Worm (Caenorhabditis elegans): Measurements from ENCODE around the gene C02G6.2.

DNA sequence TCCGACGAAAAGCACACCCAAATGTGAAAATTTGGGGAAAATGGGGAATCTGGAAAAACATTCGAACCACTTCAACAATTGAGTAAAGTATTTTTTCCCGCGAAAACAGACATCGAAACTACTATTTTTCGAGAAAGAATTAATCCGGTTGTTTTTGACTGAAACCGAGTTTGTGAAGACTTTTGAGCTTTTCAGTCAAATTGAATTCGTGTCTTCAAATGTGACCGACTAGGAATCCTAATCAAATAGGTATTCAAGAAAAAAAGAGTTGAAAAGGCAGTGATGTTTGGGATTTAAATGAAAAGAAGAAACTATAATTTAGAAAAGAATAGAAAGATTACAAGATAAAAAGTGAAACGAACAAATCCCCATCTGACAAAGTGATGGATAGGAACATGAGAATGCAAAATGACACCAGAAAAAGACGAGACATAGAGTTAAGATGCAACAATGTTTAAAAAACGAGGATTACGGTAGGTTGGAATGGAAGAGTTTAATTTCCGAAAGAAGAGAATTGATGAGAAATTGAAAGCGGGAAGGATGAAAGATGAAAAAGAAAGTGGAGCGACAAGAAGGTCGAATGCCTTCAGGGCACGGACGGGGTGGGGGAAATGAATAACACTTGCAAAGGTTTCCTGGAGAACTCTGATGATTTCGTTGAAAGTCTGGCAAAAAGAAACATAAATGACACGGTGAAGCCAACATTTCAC is 9.2 kb upstream of the C02G6.2 start, which contains the start of gene F26F12.8:
- TF ChIP-seq ekl-4 (GFP tag; IDR thresholded peaks at IDR 0.05) (no peak), ceh-27 (GFP tag; optimal IDR thresholded peaks at IDR 0.05) (no peak), F57A8.1 (GFP tag; optimal IDR thresholded peaks at IDR 0.05) (no peak), lin-54 (GFP tag; optimal IDR thresholded peaks at IDR 0.05) (no peak), cebp-1 (GFP tag; IDR thresholded peaks at IDR 0.05) (no peak), cebp-1 (tag; optimal IDR thresholded peaks at IDR 0.05) (no peak), T07F8.4 (tag; optimal IDR thresholded peaks at IDR 0.05) (no peak), unc-62 (GFP tag; optimal IDR thresholded peaks at IDR 0.05) (no peak)

Data from whole organism, young adult.